Worm (Caenorhabditis elegans) whole organism, late embryonic: ENCODE data around the gene fbxa-106.

Experiments used
- dve-1 ChIP-seq: sonication (generic microtip); optimal IDR thresholded peaks from 2 replicates; lab custom pipeline; 2017; ENCODE audit warnings: antibody characterized with exemption, mild to moderate bottlenecking, missing genetic modification characterization, missing compliant biosample characterization
- fkh-10 ChIP-seq: fragments of 150-350 bp; optimal IDR thresholded peaks from 2 replicates; lab custom pipeline; 2014; ENCODE audit warnings: missing biosample characterization, missing genetic modification reagents, missing genetic modification characterization
- lim-6 ChIP-seq: sonication (generic microtip); optimal IDR thresholded peaks from 2 replicates; lab custom pipeline; 2016; ENCODE audit warnings: missing genetic modification characterization, missing compliant biosample characterization
- nfya-1 ChIP-seq: sonication (generic microtip); optimal IDR thresholded peaks from 2 replicates; lab custom pipeline; 2017; ENCODE audit warnings: missing genetic modification characterization, mild to moderate bottlenecking, missing compliant biosample characterization, antibody characterized with exemption, moderate library complexity
- nhr-11 ChIP-seq: fragments of 150-350 bp; optimal IDR thresholded peaks from 2 replicates; lab custom pipeline; 2014; ENCODE audit warnings: missing biosample characterization, missing genetic modification characterization
- pros-1 ChIP-seq: fragments of 150-350 bp; optimal IDR thresholded peaks from 2 replicates; lab custom pipeline; 2014; ENCODE audit warnings: missing biosample characterization, missing genetic modification reagents, missing genetic modification characterization
- rnt-1 ChIP-seq: sonication (generic microtip); optimal IDR thresholded peaks from 2 replicates; lab custom pipeline; 2016; ENCODE audit warnings: missing genetic modification characterization, missing compliant biosample characterization
- sox-2 ChIP-seq: fragments of 200-800 bp; sonication (Bioruptor generic); IDR thresholded peaks from 2 replicates; pipeline ENCODE4 v1.3.6; 2022; ENCODE audit warnings: missing genetic modification reagents, missing genetic modification characterization, missing compliant biosample characterization
- sox-4 ChIP-seq: sonication (generic microtip); optimal IDR thresholded peaks from 2 replicates; lab custom pipeline; 2017; ENCODE audit warnings: mild to moderate bottlenecking, missing genetic modification characterization, inconsistent platforms, missing compliant biosample characterization

- no peak for TF ChIP-seq dve-1 (tag; lab: Kevin White, UChicago)
- no peak for TF ChIP-seq nhr-11 (tag; lab: Kevin White, UChicago)
- no peak for TF ChIP-seq sox-4 (tag; lab: Kevin White, UChicago)
- no peak for TF ChIP-seq fkh-10 (GFP tag; lab: Kevin White, UChicago)
- TF ChIP-seq pros-1 (tag; lab: Kevin White, UChicago): no peak
- no peak for TF ChIP-seq sox-2 (GFP tag; lab: Robert Waterston, UW)
- no peak for TF ChIP-seq rnt-1
- no peak for TF ChIP-seq nfya-1 (tag; lab: Kevin White, UChicago)
- no peak for TF ChIP-seq lim-6 (tag; lab: Kevin White, UChicago)
Measured at ce11 chrV:18109449-18109848, 24.4 kb upstream of the fbxa-106 start.
